Fruit fly (Drosophila melanogaster) whole organism, embryonic: ENCODE results near the gene eIF2Bepsilon.

Source experiments
- Adf1 ChIP-seq: fragments of 200-800 bp; sonication (Bioruptor generic); IDR thresholded peaks from 2 replicates; pipeline ENCODE4 v1.3.6; 2022; ENCODE audit warnings: missing biosample characterization, missing genetic modification characterization
- Aef1 ChIP-seq: fragments of 200-800 bp; sonication (Bioruptor generic); IDR thresholded peaks from 3 replicates; pipeline ENCODE4 v1.3.6; 2022; ENCODE audit warnings: missing biosample characterization, missing genetic modification characterization
- CG12299 ChIP-seq: fragments of 200-800 bp; sonication (Bioruptor generic); optimal IDR thresholded peaks from 2 replicates; lab custom pipeline; 2018; ENCODE audit warnings: missing biosample characterization, mild to moderate bottlenecking, missing genetic modification characterization
- CG13894 ChIP-seq: fragments of 200-800 bp; sonication (Bioruptor generic); optimal IDR thresholded peaks from 3 replicates; lab custom pipeline; 2018; ENCODE audit warnings: missing biosample characterization, mild to moderate bottlenecking, missing genetic modification characterization, moderate library complexity
- CG1602 ChIP-seq: fragments of 200-800 bp; sonication (Bioruptor generic); optimal IDR thresholded peaks from 3 replicates; lab custom pipeline; 2016; ENCODE audit warnings: missing biosample characterization, missing genetic modification characterization
- CG17612 ChIP-seq: fragments of 200-800 bp; sonication (Bioruptor generic); IDR thresholded peaks from 2 replicates; pipeline ENCODE4 v1.3.6; 2022; ENCODE audit warnings: missing biosample characterization, missing genetic modification characterization
- CG17829 ChIP-seq: fragments of 200-800 bp; optimal IDR thresholded peaks from 2 replicates; lab custom pipeline; 2019; ENCODE audit warnings: missing biosample characterization, mild to moderate bottlenecking, missing genetic modification characterization, moderate library complexity
- CG18476 ChIP-seq: fragments of 200-800 bp; sonication (Bioruptor generic); optimal IDR thresholded peaks from 2 replicates; lab custom pipeline; 2016; ENCODE audit warnings: missing biosample characterization, mild to moderate bottlenecking, missing genetic modification characterization
- CG18619 ChIP-seq: fragments of 200-800 bp; sonication (Bioruptor generic); optimal IDR thresholded peaks from 3 replicates; lab custom pipeline; 2017; ENCODE audit warnings: missing biosample characterization, mild to moderate bottlenecking, missing genetic modification characterization
- CG2875 ChIP-seq: fragments of 200-800 bp; sonication (Bioruptor generic); optimal IDR thresholded peaks from 2 replicates; lab custom pipeline; 2017; ENCODE audit warnings: missing biosample characterization, mild to moderate bottlenecking, missing genetic modification characterization, missing genetic modification reagents
- CG4617 ChIP-seq: fragments of 200-800 bp; sonication (Bioruptor generic); optimal IDR thresholded peaks from 3 replicates; lab custom pipeline; 2016; ENCODE audit warnings: missing biosample characterization, missing genetic modification characterization, borderline replicate concordance
- CG7839 ChIP-seq: fragments of 200-800 bp; sonication (Bioruptor generic); optimal IDR thresholded peaks from 3 replicates; lab custom pipeline; 2018; ENCODE audit warnings: missing biosample characterization, mild to moderate bottlenecking, missing genetic modification characterization, moderate library complexity
- CG7963 ChIP-seq: fragments of 200-800 bp; sonication (Bioruptor generic); IDR thresholded peaks from 3 replicates; pipeline ENCODE4 v1.3.6; 2022; ENCODE audit warnings: missing biosample characterization, missing genetic modification characterization; ENCODE audit not compliant: partially characterized antibody
- CG8290 ChIP-seq, 3 experiments: fragments of 200-800 bp; sonication (Bioruptor generic); optimal IDR thresholded peaks; 2 replicates each; lab custom pipeline; 2016 to 2019; ENCODE audit warnings: missing biosample characterization in 3 of 3, missing genetic modification characterization in 3 of 3, mild to moderate bottlenecking in 2 of 3, moderate library complexity in 1 of 3
- Chrac-16 ChIP-seq: fragments of 200-800 bp; sonication (Bioruptor generic); optimal IDR thresholded peaks from 3 replicates; lab custom pipeline; 2016; ENCODE audit warnings: missing biosample characterization, missing genetic modification characterization
- Dfd ChIP-seq, 2 experiments: fragments of >200 bp; optimal IDR thresholded peaks; 2 replicates each; lab custom pipeline; 2017; ENCODE audit warnings: missing biosample characterization in 2 of 2, missing genetic modification characterization in 2 of 2
- E2f2 ChIP-seq: fragments of 200-800 bp; sonication (Bioruptor generic); IDR thresholded peaks from 2 replicates; pipeline ENCODE4 v1.3.6; 2022; ENCODE audit warnings: missing biosample characterization, missing genetic modification characterization
- Eip74EF ChIP-seq, 2 experiments: fragments of 200-800 bp in 1 of 2; fragments of >200 bp in 1 of 2; sonication (Bioruptor generic) in 1 of 2; optimal IDR thresholded peaks; 2 replicates each; lab custom pipeline; 2017 to 2019; ENCODE audit warnings: missing biosample characterization in 2 of 2, missing genetic modification characterization in 2 of 2, mild to moderate bottlenecking in 1 of 2, moderate library complexity in 1 of 2
- HLH54F ChIP-seq: fragments of 200-800 bp; sonication (Bioruptor generic); optimal IDR thresholded peaks from 3 replicates; lab custom pipeline; 2016; ENCODE audit warnings: missing biosample characterization, missing genetic modification characterization
- Hmx ChIP-seq: fragments of 200-800 bp; sonication (Bioruptor generic); optimal IDR thresholded peaks from 2 replicates; lab custom pipeline; 2016; ENCODE audit warnings: missing biosample characterization, missing genetic modification characterization
- Hr51 ChIP-seq, 2 experiments: fragments of 200-800 bp; sonication (Bioruptor generic); optimal IDR thresholded peaks; 2 replicates in 1 of 2; 3 replicates in 1 of 2; lab custom pipeline; 2016 to 2018; ENCODE audit warnings: missing biosample characterization in 2 of 2, missing genetic modification characterization in 2 of 2, mild to moderate bottlenecking in 1 of 2, moderate library complexity in 1 of 2
- Hr78 ChIP-seq, 2 experiments: fragments of 200-800 bp in 1 of 2; fragments of >200 bp in 1 of 2; sonication (Bioruptor generic) in 1 of 2; optimal IDR thresholded peaks; 2 replicates each; lab custom pipeline; 2017 to 2019; ENCODE audit warnings: missing biosample characterization in 2 of 2, missing genetic modification characterization in 2 of 2, mild to moderate bottlenecking in 1 of 2, moderate library complexity in 1 of 2
- Jarid2 ChIP-seq: fragments of 200-800 bp; sonication (Bioruptor generic); optimal IDR thresholded peaks from 3 replicates; lab custom pipeline; 2017; ENCODE audit warnings: mild to moderate bottlenecking, missing biosample characterization, missing genetic modification reagents, missing genetic modification characterization
- PHDP ChIP-seq: fragments of 200-800 bp; sonication (Bioruptor generic); optimal IDR thresholded peaks from 3 replicates; lab custom pipeline; 2018; ENCODE audit warnings: missing biosample characterization, mild to moderate bottlenecking, missing genetic modification characterization, moderate library complexity
- Stat92E ChIP-seq, 3 experiments: fragments of >200 bp in 2 of 3; fragments of 200-800 bp in 1 of 3; sonication (Bioruptor generic) in 1 of 3; optimal IDR thresholded peaks; 2 replicates each; lab custom pipeline; 2017 to 2019; ENCODE audit warnings: missing biosample characterization in 3 of 3, missing genetic modification characterization in 3 of 3, mild to moderate bottlenecking in 1 of 3, moderate library complexity in 1 of 3
- ab ChIP-seq: fragments of 200-800 bp; sonication (Bioruptor generic); optimal IDR thresholded peaks from 2 replicates; lab custom pipeline; 2016; ENCODE audit warnings: missing biosample characterization, missing genetic modification characterization
- aop ChIP-seq: fragments of 200-800 bp; sonication (Bioruptor generic); IDR thresholded peaks from 2 replicates; pipeline ENCODE4 v1.3.6; 2022; ENCODE audit warnings: missing biosample characterization, missing genetic modification characterization
- cas ChIP-seq: fragments of 200-800 bp; sonication (Bioruptor generic); IDR thresholded peaks from 2 replicates; pipeline ENCODE4 v1.3.6; 2022; ENCODE audit warnings: missing biosample characterization, missing genetic modification characterization
- corto ChIP-seq: fragments of 200-800 bp; sonication (Bioruptor generic); optimal IDR thresholded peaks from 2 replicates; lab custom pipeline; 2016; ENCODE audit warnings: missing biosample characterization, mild to moderate bottlenecking, missing genetic modification characterization, moderate library complexity
- da ChIP-seq: fragments of 200-800 bp; sonication (Bioruptor generic); optimal IDR thresholded peaks from 2 replicates; lab custom pipeline; 2016; ENCODE audit warnings: missing biosample characterization, missing genetic modification characterization
- danr ChIP-seq: fragments of 200-800 bp; sonication (Bioruptor generic); IDR thresholded peaks from 2 replicates; pipeline ENCODE4 v1.3.6; 2022; ENCODE audit warnings: missing biosample characterization, missing genetic modification characterization
- emc ChIP-seq: fragments of 200-800 bp; sonication (Bioruptor generic); optimal IDR thresholded peaks from 2 replicates; lab custom pipeline; 2016; ENCODE audit warnings: missing biosample characterization, missing genetic modification characterization
- en ChIP-seq: fragments of 200-800 bp; sonication (Bioruptor generic); optimal IDR thresholded peaks from 2 replicates; lab custom pipeline; 2016; ENCODE audit warnings: missing biosample characterization, missing genetic modification characterization
- fd64A ChIP-seq: fragments of 200-800 bp; sonication (Bioruptor generic); optimal IDR thresholded peaks from 3 replicates; lab custom pipeline; 2018; ENCODE audit warnings: missing biosample characterization, mild to moderate bottlenecking, missing genetic modification characterization
- gfzf ChIP-seq: fragments of 200-800 bp; sonication (Bioruptor generic); optimal IDR thresholded peaks from 2 replicates; lab custom pipeline; 2016; ENCODE audit warnings: missing biosample characterization, mild to moderate bottlenecking, missing genetic modification characterization, moderate library complexity
- gsb ChIP-seq: fragments of 200-800 bp; sonication (Bioruptor generic); IDR thresholded peaks from 2 replicates; pipeline ENCODE4 v1.3.6; 2022; ENCODE audit warnings: missing biosample characterization, missing genetic modification characterization
- gt ChIP-seq: fragments of 200-800 bp; sonication (Bioruptor generic); IDR thresholded peaks from 2 replicates; pipeline ENCODE4 v1.3.6; 2022; ENCODE audit warnings: missing biosample characterization, missing genetic modification characterization
- kay ChIP-seq: fragments of 200-800 bp; sonication (Bioruptor generic); optimal IDR thresholded peaks from 2 replicates; lab custom pipeline; 2016; ENCODE audit warnings: missing biosample characterization, missing genetic modification characterization
- kni ChIP-seq: fragments of 200-800 bp; sonication (Bioruptor generic); optimal IDR thresholded peaks from 3 replicates; lab custom pipeline; 2017; ENCODE audit warnings: mild to moderate bottlenecking, missing biosample characterization, missing genetic modification reagents, missing genetic modification characterization
- knrl ChIP-seq: fragments of 200-800 bp; sonication (Bioruptor generic); IDR thresholded peaks from 3 replicates; pipeline ENCODE4 v1.3.6; 2022; ENCODE audit warnings: missing biosample characterization, missing genetic modification characterization; ENCODE audit not compliant: partially characterized antibody
- lilli ChIP-seq: fragments of 200-800 bp; sonication (Bioruptor generic); optimal IDR thresholded peaks from 3 replicates; lab custom pipeline; 2016; ENCODE audit warnings: missing biosample characterization, missing genetic modification characterization
- nerfin-1 ChIP-seq: fragments of 200-800 bp; sonication (Bioruptor generic); optimal IDR thresholded peaks from 3 replicates; lab custom pipeline; 2019; ENCODE audit warnings: missing biosample characterization, mild to moderate bottlenecking, missing genetic modification characterization, moderate library complexity
- odd ChIP-seq: fragments of 200-800 bp; sonication (Bioruptor generic); optimal IDR thresholded peaks from 2 replicates; lab custom pipeline; 2017; ENCODE audit warnings: missing biosample characterization, mild to moderate bottlenecking, missing genetic modification characterization
- p53 ChIP-seq: fragments of 200-800 bp; sonication (Bioruptor generic); optimal IDR thresholded peaks from 2 replicates; lab custom pipeline; 2016; ENCODE audit warnings: missing biosample characterization, missing genetic modification characterization
- schlank ChIP-seq: fragments of 200-800 bp; sonication (Bioruptor generic); optimal IDR thresholded peaks from 2 replicates; lab custom pipeline; 2018; ENCODE audit warnings: missing biosample characterization, mild to moderate bottlenecking, missing genetic modification characterization
- sim ChIP-seq: fragments of 200-800 bp; sonication (Bioruptor generic); IDR thresholded peaks from 2 replicates; pipeline ENCODE4 v1.3.6; 2022; ENCODE audit warnings: missing biosample characterization, missing genetic modification characterization
- sr ChIP-seq: fragments of 200-800 bp; sonication (Bioruptor generic); IDR thresholded peaks from 3 replicates; pipeline ENCODE4 v1.3.6; 2022; ENCODE audit warnings: missing biosample characterization, missing genetic modification characterization
- tx ChIP-seq: fragments of 200-800 bp; sonication (Bioruptor generic); optimal IDR thresholded peaks from 2 replicates; lab custom pipeline; 2016; ENCODE audit warnings: missing biosample characterization, missing genetic modification characterization
- vfl ChIP-seq: fragments of 200-800 bp; sonication (Bioruptor generic); optimal IDR thresholded peaks from 2 replicates; lab custom pipeline; 2016; ENCODE audit warnings: missing biosample characterization, missing genetic modification characterization
- yki ChIP-seq: fragments of >200 bp; optimal IDR thresholded peaks from 3 replicates; lab custom pipeline; 2018

eIF2Bepsilon gene

dm6 chrX:1940020-1940419, 17.3 kb upstream of the eIF2Bepsilon start, which contains the start of the genes CG3857 and CG3587 (continued):
- TF ChIP-seq CG12299 (tag; lab: Kevin White, UChicago) (peak; percentile 32), CG18619 (GFP tag; lab: Kevin White, UChicago) (peak; percentile 63), CG4617 (GFP tag; lab: Kevin White, UChicago) (peak; percentile 89), da (GFP tag; lab: Kevin White, UChicago) (peak; percentile 59), E2f2 (peak; percentile 50), CG7963 (no peak), kni (GFP tag; lab: Kevin White, UChicago) (peak; percentile 31), schlank (tag; lab: Kevin White, UChicago) (peak; percentile 29), Aef1 (GFP tag; lab: Robert Waterston, UW) (peak; percentile 74), corto (GFP tag; lab: Kevin White, UChicago) (peak; percentile 12), gt (GFP tag; lab: Robert Waterston, UW) (no peak), Hmx (GFP tag; lab: Kevin White, UChicago) (peak; percentile 33), vfl (peak; percentile 79), sr (GFP tag; lab: Robert Waterston, UW) (0 out of 3 replicates have a peak, but pooled peaks have one; percentile 4), en (GFP tag; lab: Kevin White, UChicago) (peak; percentile 46), Eip74EF (GFP tag; optimal IDR thresholded peaks at IDR 0.05; lab: Kevin White, UChicago) (no peak), Jarid2 (GFP tag; lab: Kevin White, UChicago) (peak; percentile 49), p53 (GFP tag; lab: Kevin White, UChicago) (peak; percentile 33), aop (GFP tag; lab: Robert Waterston, UW) (no peak), lilli (GFP tag; lab: Kevin White, UChicago) (peak; percentile 87), CG18476 (GFP tag; lab: Kevin White, UChicago) (peak; percentile 56), PHDP (tag; lab: Kevin White, UChicago) (peak; percentile 54), CG17829 (tag; lab: Kevin White, UChicago) (peak; percentile 74), CG1602 (peak; percentile 75), nerfin-1 (tag; lab: Kevin White, UChicago) (peak; percentile 52), Chrac-16 (peak; percentile 75), danr (peak; percentile 52; the same call in 1 of the 2 replicates), fd64A (GFP tag; lab: Kevin White, UChicago) (no peak), knrl (GFP tag; lab: Robert Waterston, UW) (peak; percentile 48; the same call in 2 of the 3 replicates), ab (GFP tag; lab: Kevin White, UChicago) (no peak), yki (lab: Kevin White, UChicago) (no peak), CG7839 (tag; lab: Kevin White, UChicago) (peak; percentile 67), Adf1 (no peak), tx (GFP tag; lab: Kevin White, UChicago) (peak; percentile 83), odd (GFP tag; lab: Kevin White, UChicago) (no peak), gfzf (GFP tag; lab: Kevin White, UChicago) (peak; percentile 21), HLH54F (peak; percentile 80), sim (GFP tag; lab: Robert Waterston, UW) (no peak), Stat92E (GFP tag; optimal IDR thresholded peaks at IDR 0.05; lab: Kevin White, UChicago) (no peak), Hr51 (GFP tag; optimal IDR thresholded peaks at IDR 0.05; lab: Kevin White, UChicago) (peak; percentile 65 to 75), cas (0 out of 2 replicates have a peak, but pooled peaks have one; percentile 28), emc (GFP tag; lab: Kevin White, UChicago) (no peak), Dfd (GFP tag; optimal IDR thresholded peaks at IDR 0.05; lab: Kevin White, UChicago) (no peak), CG17612 (GFP tag; lab: Robert Waterston, UW) (no peak), CG2875 (GFP tag; lab: Kevin White, UChicago) (peak; percentile 14), kay (GFP tag; lab: Kevin White, UChicago) (peak; percentile 16), Hr78 (GFP tag; optimal IDR thresholded peaks at IDR 0.05; lab: Kevin White, UChicago) (peak in 1 of 2 experiments; percentile 17), CG8290 (GFP tag; optimal IDR thresholded peaks at IDR 0.05; lab: Kevin White, UChicago) (peak; percentile 79), CG8290 (tag; optimal IDR thresholded peaks at IDR 0.05; lab: Kevin White, UChicago) (peak; percentile 57 to 70), CG13894 (tag; lab: Kevin White, UChicago) (peak; percentile 11), gsb (GFP tag; lab: Robert Waterston, UW) (no peak)
